Fruit fly (Drosophila melanogaster) whole organism, embryonic: ENCODE results near the gene Duba.

Experiments used
- ATbp ChIP-seq: fragments of 200-800 bp; sonication (Bioruptor generic); optimal IDR thresholded peaks from 2 replicates; lab custom pipeline; 2017; ENCODE audit warnings: missing biosample characterization, mild to moderate bottlenecking, missing genetic modification characterization, missing genetic modification reagents
- Atf3 ChIP-seq: fragments of 200-800 bp; sonication (Bioruptor generic); optimal IDR thresholded peaks from 3 replicates; lab custom pipeline; 2016; ENCODE audit warnings: missing biosample characterization, missing genetic modification characterization
- Bdp1 ChIP-seq: fragments of 200-800 bp; sonication (Bioruptor generic); optimal IDR thresholded peaks from 3 replicates; lab custom pipeline; 2016; ENCODE audit warnings: missing biosample characterization, missing genetic modification characterization
- BtbVII ChIP-seq: fragments of 200-800 bp; sonication (Bioruptor generic); optimal IDR thresholded peaks from 3 replicates; lab custom pipeline; 2017; ENCODE audit warnings: missing biosample characterization, mild to moderate bottlenecking, missing genetic modification characterization
- CG12071 ChIP-seq: fragments of 200-800 bp; sonication (Bioruptor generic); optimal IDR thresholded peaks from 3 replicates; lab custom pipeline; 2018; ENCODE audit warnings: missing biosample characterization, mild to moderate bottlenecking, missing genetic modification characterization
- CG14860 ChIP-seq: fragments of 200-800 bp; sonication (Bioruptor generic); IDR thresholded peaks from 3 replicates; pipeline ENCODE4 v1.3.6; 2022; ENCODE audit warnings: missing biosample characterization, missing genetic modification characterization; ENCODE audit not compliant: partially characterized antibody
- CG15696 ChIP-seq: fragments of 200-800 bp; sonication (Bioruptor generic); optimal IDR thresholded peaks from 2 replicates; lab custom pipeline; 2019; ENCODE audit warnings: missing biosample characterization, mild to moderate bottlenecking, missing genetic modification characterization, moderate library complexity
- CG17186 ChIP-seq: fragments of 200-800 bp; sonication (Bioruptor generic); optimal IDR thresholded peaks from 3 replicates; lab custom pipeline; 2017; ENCODE audit warnings: missing biosample characterization, missing genetic modification reagents, missing genetic modification characterization
- CG17328 ChIP-seq: fragments of 200-800 bp; sonication (Bioruptor generic); IDR thresholded peaks from 2 replicates; pipeline ENCODE4 v1.3.6; 2022; ENCODE audit warnings: missing biosample characterization, missing genetic modification characterization
- CG17912 ChIP-seq: fragments of 200-800 bp; sonication (Bioruptor generic); optimal IDR thresholded peaks from 2 replicates; lab custom pipeline; 2018; ENCODE audit warnings: missing biosample characterization, mild to moderate bottlenecking, missing genetic modification characterization
- CG1792 ChIP-seq: fragments of 200-800 bp; sonication (Bioruptor generic); optimal IDR thresholded peaks from 2 replicates; lab custom pipeline; 2016; ENCODE audit warnings: missing biosample characterization, missing genetic modification characterization
- CG3065 ChIP-seq: fragments of 200-800 bp; sonication (Bioruptor generic); optimal IDR thresholded peaks from 2 replicates; lab custom pipeline; 2016; ENCODE audit warnings: missing biosample characterization, missing genetic modification characterization
- CG3163 ChIP-seq: fragments of 200-800 bp; sonication (Bioruptor generic); optimal IDR thresholded peaks from 3 replicates; lab custom pipeline; 2016; ENCODE audit warnings: missing biosample characterization, missing genetic modification characterization
- CG34224 ChIP-seq: fragments of 200-800 bp; sonication (Bioruptor generic); IDR thresholded peaks from 3 replicates; pipeline ENCODE4 v1.3.6; 2022; ENCODE audit warnings: missing biosample characterization, missing genetic modification characterization; ENCODE audit not compliant: partially characterized antibody
- CG4820 ChIP-seq: fragments of 200-800 bp; sonication (Bioruptor generic); optimal IDR thresholded peaks from 3 replicates; lab custom pipeline; 2016; ENCODE audit warnings: missing biosample characterization, missing genetic modification characterization
- CG6254 ChIP-seq: fragments of 200-800 bp; sonication (Bioruptor generic); optimal IDR thresholded peaks from 3 replicates; lab custom pipeline; 2017; ENCODE audit warnings: mild to moderate bottlenecking, missing biosample characterization, missing genetic modification reagents, missing genetic modification characterization
- CG7839 ChIP-seq: fragments of 200-800 bp; sonication (Bioruptor generic); optimal IDR thresholded peaks from 3 replicates; lab custom pipeline; 2018; ENCODE audit warnings: missing biosample characterization, mild to moderate bottlenecking, missing genetic modification characterization, moderate library complexity
- CG8478 ChIP-seq: fragments of >200 bp; optimal IDR thresholded peaks from 2 replicates; lab custom pipeline; 2018
- CG9817 ChIP-seq: fragments of 200-800 bp; sonication (Bioruptor generic); optimal IDR thresholded peaks from 2 replicates; lab custom pipeline; 2018; ENCODE audit warnings: missing biosample characterization, mild to moderate bottlenecking, missing genetic modification characterization, moderate library complexity
- D19B ChIP-seq: fragments of 200-800 bp; sonication (Bioruptor generic); optimal IDR thresholded peaks from 2 replicates; lab custom pipeline; 2017; ENCODE audit warnings: missing biosample characterization, mild to moderate bottlenecking, missing genetic modification characterization
- Dfd ChIP-seq, 2 experiments: fragments of >200 bp; optimal IDR thresholded peaks; 2 replicates each; lab custom pipeline; 2017; ENCODE audit warnings: missing biosample characterization in 2 of 2, missing genetic modification characterization in 2 of 2
- Dp ChIP-seq: fragments of 200-800 bp; sonication (Bioruptor generic); optimal IDR thresholded peaks from 2 replicates; lab custom pipeline; 2018; ENCODE audit warnings: missing biosample characterization, mild to moderate bottlenecking, missing genetic modification characterization, moderate library complexity
- Dref ChIP-seq: fragments of 200-800 bp; sonication (Bioruptor generic); IDR thresholded peaks from 2 replicates; pipeline ENCODE4 v1.3.6; 2022; ENCODE audit warnings: missing biosample characterization, missing genetic modification characterization
- Hand ChIP-seq: fragments of 200-800 bp; sonication (Bioruptor generic); optimal IDR thresholded peaks from 2 replicates; lab custom pipeline; 2017; ENCODE audit warnings: mild to moderate bottlenecking, missing biosample characterization, missing genetic modification reagents, missing genetic modification characterization
- Hmx ChIP-seq: fragments of 200-800 bp; sonication (Bioruptor generic); optimal IDR thresholded peaks from 2 replicates; lab custom pipeline; 2016; ENCODE audit warnings: missing biosample characterization, missing genetic modification characterization
- Hr51 ChIP-seq, 2 experiments: fragments of 200-800 bp; sonication (Bioruptor generic); optimal IDR thresholded peaks; 2 replicates in 1 of 2; 3 replicates in 1 of 2; lab custom pipeline; 2016 to 2018; ENCODE audit warnings: missing biosample characterization in 2 of 2, missing genetic modification characterization in 2 of 2, mild to moderate bottlenecking in 1 of 2, moderate library complexity in 1 of 2
- Lim3 ChIP-seq: fragments of 200-800 bp; sonication (Bioruptor generic); IDR thresholded peaks from 2 replicates; pipeline ENCODE4 v1.3.6; 2022; ENCODE audit warnings: missing biosample characterization, missing genetic modification characterization
- Max ChIP-seq: fragments of 200-800 bp; sonication (Bioruptor generic); optimal IDR thresholded peaks from 2 replicates; lab custom pipeline; 2016; ENCODE audit warnings: missing biosample characterization, mild to moderate bottlenecking, missing genetic modification characterization
- Mrtf ChIP-seq: fragments of 200-800 bp; sonication (Bioruptor generic); IDR thresholded peaks from 3 replicates; pipeline ENCODE4 v1.3.6; 2022; ENCODE audit warnings: missing biosample characterization, missing genetic modification characterization
- NK7.1 ChIP-seq: fragments of 200-800 bp; sonication (Bioruptor generic); optimal IDR thresholded peaks from 3 replicates; lab custom pipeline; 2016; ENCODE audit warnings: missing biosample characterization, missing genetic modification characterization
- Optix ChIP-seq: fragments of 200-800 bp; sonication (Bioruptor generic); IDR thresholded peaks from 3 replicates; pipeline ENCODE4 v1.3.6; 2022; ENCODE audit warnings: missing biosample characterization, missing genetic modification characterization
- Usf ChIP-seq: fragments of 200-800 bp; sonication (Bioruptor generic); optimal IDR thresholded peaks from 2 replicates; lab custom pipeline; 2017; ENCODE audit warnings: missing genotype, missing biosample characterization, missing genetic modification characterization
- aop ChIP-seq: fragments of 200-800 bp; sonication (Bioruptor generic); IDR thresholded peaks from 2 replicates; pipeline ENCODE4 v1.3.6; 2022; ENCODE audit warnings: missing biosample characterization, missing genetic modification characterization
- ato ChIP-seq: fragments of 200-800 bp; sonication (Bioruptor generic); IDR thresholded peaks from 2 replicates; pipeline ENCODE4 v1.3.6; 2022; ENCODE audit warnings: missing biosample characterization, missing genetic modification characterization; ENCODE audit not compliant: partially characterized antibody
- chinmo ChIP-seq: fragments of 200-800 bp; sonication (Bioruptor generic); IDR thresholded peaks from 4 replicates; pipeline ENCODE4 v1.3.6; 2022; ENCODE audit warnings: missing biosample characterization, missing genetic modification characterization; ENCODE audit not compliant: partially characterized antibody
- ems ChIP-seq: fragments of 200-800 bp; sonication (Bioruptor generic); optimal IDR thresholded peaks from 3 replicates; lab custom pipeline; 2016; ENCODE audit warnings: missing biosample characterization, missing genetic modification characterization
- eve ChIP-seq, 2 experiments: fragments of >200 bp; optimal IDR thresholded peaks; 2 replicates each; lab custom pipeline; 2017; ENCODE audit warnings: missing biosample characterization in 2 of 2, missing genetic modification characterization in 2 of 2
- gfzf ChIP-seq: fragments of 200-800 bp; sonication (Bioruptor generic); optimal IDR thresholded peaks from 2 replicates; lab custom pipeline; 2016; ENCODE audit warnings: missing biosample characterization, mild to moderate bottlenecking, missing genetic modification characterization, moderate library complexity
- gsb ChIP-seq: fragments of 200-800 bp; sonication (Bioruptor generic); IDR thresholded peaks from 2 replicates; pipeline ENCODE4 v1.3.6; 2022; ENCODE audit warnings: missing biosample characterization, missing genetic modification characterization
- gt ChIP-seq: fragments of 200-800 bp; sonication (Bioruptor generic); IDR thresholded peaks from 2 replicates; pipeline ENCODE4 v1.3.6; 2022; ENCODE audit warnings: missing biosample characterization, missing genetic modification characterization
- lov ChIP-seq, 2 experiments: fragments of 200-800 bp in 1 of 2; fragments of >200 bp in 1 of 2; sonication (Bioruptor generic) in 1 of 2; IDR thresholded peaks in 1 of 2; optimal IDR thresholded peaks in 1 of 2; 2 replicates in 1 of 2; 3 replicates in 1 of 2; pipeline versions ENCODE4 v1.3.6 to Lab custom; 2017 to 2022; ENCODE audit warnings: missing biosample characterization in 1 of 2, missing genetic modification characterization in 1 of 2
- p53 ChIP-seq: fragments of 200-800 bp; sonication (Bioruptor generic); optimal IDR thresholded peaks from 2 replicates; lab custom pipeline; 2016; ENCODE audit warnings: missing biosample characterization, missing genetic modification characterization
- pita ChIP-seq: fragments of 200-800 bp; sonication (Bioruptor generic); optimal IDR thresholded peaks from 2 replicates; lab custom pipeline; 2017; ENCODE audit warnings: missing biosample characterization, mild to moderate bottlenecking, missing genetic modification characterization
- pnt ChIP-seq: fragments of 200-800 bp; sonication (Bioruptor generic); optimal IDR thresholded peaks from 3 replicates; lab custom pipeline; 2016; ENCODE audit warnings: missing biosample characterization, missing genetic modification characterization
- psq ChIP-seq: fragments of 200-800 bp; sonication (Bioruptor generic); optimal IDR thresholded peaks from 2 replicates; lab custom pipeline; 2017; ENCODE audit warnings: missing biosample characterization, missing genetic modification characterization
- schlank ChIP-seq: fragments of 200-800 bp; sonication (Bioruptor generic); optimal IDR thresholded peaks from 2 replicates; lab custom pipeline; 2018; ENCODE audit warnings: missing biosample characterization, mild to moderate bottlenecking, missing genetic modification characterization
- sens ChIP-seq: fragments of 200-800 bp; sonication (Bioruptor generic); peaks from one replicate; lab custom pipeline; 2016; ENCODE audit warnings: missing biosample characterization, missing genetic modification characterization
- slbo ChIP-seq: fragments of 200-800 bp; sonication (Bioruptor generic); IDR thresholded peaks from 2 replicates; pipeline ENCODE4 v1.3.6; 2022; ENCODE audit warnings: missing biosample characterization, missing genetic modification characterization
- wdn ChIP-seq: fragments of 200-800 bp; sonication (Bioruptor generic); IDR thresholded peaks from 2 replicates; pipeline ENCODE4 v1.3.6; 2022; ENCODE audit warnings: missing biosample characterization, missing genetic modification characterization

Duba gene

DNA sequence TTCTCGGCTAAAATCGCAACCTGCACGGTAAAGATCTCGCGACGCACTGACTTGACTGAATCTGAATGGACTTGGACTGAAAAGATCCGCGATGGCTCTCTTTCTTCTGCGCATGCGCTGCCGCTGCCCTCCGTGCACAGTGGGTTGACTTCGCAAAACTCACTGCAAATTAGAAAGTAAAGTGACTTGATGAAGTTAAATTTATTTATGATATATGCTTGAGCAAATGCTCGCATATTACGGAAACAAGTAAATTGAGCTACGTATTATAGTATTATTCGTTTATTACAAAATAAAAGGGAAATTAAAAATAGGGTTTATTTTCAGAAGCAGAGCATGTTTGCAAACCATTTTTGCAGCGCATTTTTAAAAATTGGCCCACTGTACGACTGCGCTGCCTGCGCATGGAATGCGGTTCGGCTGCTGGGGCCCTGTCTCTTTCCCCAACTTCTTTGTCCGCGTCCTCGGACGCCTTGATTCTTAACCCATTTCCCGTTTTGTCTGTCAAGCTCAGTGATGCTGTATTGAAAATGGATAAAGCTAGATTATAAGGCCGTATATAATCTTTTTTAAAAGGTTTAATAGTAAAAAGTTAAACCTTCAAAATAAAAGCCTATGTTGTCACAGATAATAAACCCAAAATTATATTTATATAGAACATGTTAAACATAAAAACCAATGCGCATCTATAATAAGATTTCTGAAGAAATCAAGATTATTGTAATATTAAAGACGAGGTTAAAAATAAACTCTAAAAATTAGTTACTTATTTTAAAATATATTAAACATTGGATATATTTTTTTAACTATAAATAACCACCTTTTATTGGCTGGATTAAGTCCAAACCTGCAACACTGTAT lies 21.3 kb downstream of the Duba start, which contains the start of gene rt (continued):
- no peak for TF ChIP-seq gfzf (GFP tag; lab: Kevin White, UChicago)
- TF ChIP-seq CG3163 (GFP tag; lab: Kevin White, UChicago): no peak
- no peak for TF ChIP-seq CG34224 (GFP tag; lab: Robert Waterston, UW)
- TF ChIP-seq chinmo (GFP tag; lab: Robert Waterston, UW): 0 out of 4 replicates have a peak, but pooled peaks have one; percentile 29
- no peak for TF ChIP-seq p53 (GFP tag; lab: Kevin White, UChicago)
- TF ChIP-seq lov (optimal IDR thresholded peaks at IDR 0.05; lab: Kevin White, UChicago): no peak
- no peak for TF ChIP-seq lov (GFP tag; IDR thresholded peaks at IDR 0.05; lab: Robert Waterston, UW)
- no peak for TF ChIP-seq D19B (GFP tag; lab: Kevin White, UChicago)
- TF ChIP-seq Hr51 (GFP tag; optimal IDR thresholded peaks at IDR 0.05; lab: Kevin White, UChicago): peak in 1 of 2 experiments; percentile 58
- TF ChIP-seq Lim3 (GFP tag; lab: Robert Waterston, UW): no peak
- no peak for TF ChIP-seq schlank (tag; lab: Kevin White, UChicago)
- peak; percentile 22 for TF ChIP-seq Usf (GFP tag; lab: Kevin White, UChicago)
- peak; percentile 29 for TF ChIP-seq Max
- TF ChIP-seq CG3065 (GFP tag; lab: Kevin White, UChicago): no peak
- TF ChIP-seq Dref: no peak
- peak; percentile 14 for TF ChIP-seq CG12071 (GFP tag; lab: Kevin White, UChicago)
- TF ChIP-seq ems (GFP tag; lab: Kevin White, UChicago): peak; percentile 27
- TF ChIP-seq gsb (GFP tag; lab: Robert Waterston, UW): no peak
- no peak for TF ChIP-seq slbo (GFP tag; lab: Robert Waterston, UW)
- TF ChIP-seq Dfd (GFP tag; optimal IDR thresholded peaks at IDR 0.05; lab: Kevin White, UChicago): no peak
- 0 out of 3 replicates have a peak, but pooled peaks have one; percentile 30 for TF ChIP-seq CG14860
- TF ChIP-seq Atf3 (GFP tag; lab: Kevin White, UChicago): peak; percentile 2
- TF ChIP-seq NK7.1 (GFP tag; lab: Kevin White, UChicago): no peak
- TF ChIP-seq Hand (GFP tag; lab: Kevin White, UChicago): no peak
- TF ChIP-seq ATbp (GFP tag; lab: Kevin White, UChicago): peak; percentile 61
- TF ChIP-seq pnt: no peak
- no peak for TF ChIP-seq CG1792
- TF ChIP-seq Optix (GFP tag; lab: Robert Waterston, UW): no peak
- no peak for TF ChIP-seq eve (GFP tag; optimal IDR thresholded peaks at IDR 0.05; lab: Kevin White, UChicago)
- TF ChIP-seq sens (GFP tag; lab: Kevin White, UChicago): peak; percentile 95
- peak; percentile 6 for TF ChIP-seq CG9817 (tag; lab: Kevin White, UChicago)
- peak; percentile 37; the same call in 1 of the 2 replicates for TF ChIP-seq aop (GFP tag; lab: Robert Waterston, UW)
- peak; percentile 56 for TF ChIP-seq CG15696 (tag; lab: Kevin White, UChicago)
- TF ChIP-seq gt (GFP tag; lab: Robert Waterston, UW): no peak
- TF ChIP-seq CG17186 (GFP tag; lab: Kevin White, UChicago): no peak
- TF ChIP-seq psq (GFP tag; lab: Kevin White, UChicago): peak; percentile 9
- peak; percentile 65 for TF ChIP-seq CG17328 (GFP tag; lab: Robert Waterston, UW)
- TF ChIP-seq Bdp1 (GFP tag; lab: Kevin White, UChicago): no peak
- no peak for TF ChIP-seq BtbVII (GFP tag; lab: Kevin White, UChicago)
- TF ChIP-seq Hmx (GFP tag; lab: Kevin White, UChicago): no peak
- no peak for TF ChIP-seq wdn (GFP tag; lab: Robert Waterston, UW)
- no peak for TF ChIP-seq CG17912 (GFP tag; lab: Kevin White, UChicago)
- TF ChIP-seq ato (GFP tag; lab: Robert Waterston, UW): no peak; the same call in 1 of the 2 replicates
- TF ChIP-seq CG8478: no peak
- TF ChIP-seq CG4820: peak; percentile 48
- TF ChIP-seq CG6254 (GFP tag; lab: Kevin White, UChicago): peak; percentile 22
- TF ChIP-seq Dp (GFP tag; lab: Kevin White, UChicago): no peak
- peak; percentile 65 for TF ChIP-seq CG7839 (tag; lab: Kevin White, UChicago)
- TF ChIP-seq Mrtf (GFP tag; lab: Robert Waterston, UW): peak; percentile 30; the same call in 1 of the 3 replicates
- TF ChIP-seq pita: no peak
